Worm (Caenorhabditis elegans) whole organism, L1 larva: ENCODE measurements around the gene imph-1.
A peak's percentile ranks its signal among the peaks of the same experiment; 100 is the strongest.

ENCODE experiments used
- C04F5.9 ChIP-seq: sonication (generic microtip); optimal IDR thresholded peaks from 2 replicates; lab custom pipeline; 2016; ENCODE audit warnings: missing genetic modification characterization, missing compliant biosample characterization
- C34B4.2 ChIP-seq: sonication (generic microtip); optimal IDR thresholded peaks from 2 replicates; lab custom pipeline; 2017; ENCODE audit warnings: mild to moderate bottlenecking, missing genetic modification characterization, missing compliant biosample characterization
- F16B12.6 ChIP-seq: fragments of 150-350 bp; optimal IDR thresholded peaks from 2 replicates; lab custom pipeline; 2014; ENCODE audit warnings: missing biosample characterization, missing genetic modification characterization
- Y116A8C.19 ChIP-seq: sonication (generic microtip); optimal IDR thresholded peaks from 2 replicates; lab custom pipeline; 2016; ENCODE audit warnings: missing compliant biosample characterization, missing genetic modification characterization, borderline replicate concordance
- aha-1 ChIP-seq: fragments of 150-350 bp; optimal IDR thresholded peaks from 2 replicates; lab custom pipeline; 2014; ENCODE audit warnings: missing biosample characterization, missing genetic modification characterization
- aly-2 ChIP-seq: fragments of 150-350 bp; optimal IDR thresholded peaks from 2 replicates; lab custom pipeline; 2014; ENCODE audit warnings: missing biosample characterization, missing genetic modification characterization
- ceh-8 ChIP-seq: fragments of 200-800 bp; sonication (Bioruptor generic); optimal IDR thresholded peaks from 2 replicates; lab custom pipeline; 2018; ENCODE audit warnings: mild to moderate bottlenecking, missing genetic modification characterization, moderate library complexity, missing compliant biosample characterization
- ceh-82 ChIP-seq, 3 experiments: fragments of 150-350 bp in 1 of 3; sonication (generic microtip) in 2 of 3; optimal IDR thresholded peaks; 2 replicates each; lab custom pipeline; 2014 to 2017; ENCODE audit warnings: missing biosample characterization in 3 of 3, missing genetic modification characterization in 3 of 3
- ceh-88 ChIP-seq: fragments of 200-800 bp; sonication (Bioruptor generic); IDR thresholded peaks from 2 replicates; pipeline ENCODE4 v1.3.6; 2022; ENCODE audit warnings: missing genetic modification characterization, missing compliant biosample characterization
- ceh-90 ChIP-seq: sonication (generic microtip); optimal IDR thresholded peaks from 2 replicates; lab custom pipeline; 2016; ENCODE audit warnings: missing genetic modification characterization, missing compliant biosample characterization
- dpl-1 ChIP-seq, 3 experiments: fragments of 150-350 bp in 2 of 3; sonication (generic microtip) in 1 of 3; optimal IDR thresholded peaks; 2 replicates each; lab custom pipeline; 2014 to 2017; ENCODE audit warnings: missing biosample characterization in 3 of 3, missing genetic modification characterization in 3 of 3, missing genetic modification reagents in 3 of 3
- efl-3 ChIP-seq: fragments of 200-800 bp; sonication (Bioruptor generic); optimal IDR thresholded peaks from 2 replicates; lab custom pipeline; 2018; ENCODE audit warnings: mild to moderate bottlenecking, missing genetic modification characterization, missing compliant biosample characterization
- elt-2 ChIP-seq: sonication (generic microtip); optimal IDR thresholded peaks from 2 replicates; lab custom pipeline; 2016; ENCODE audit warnings: missing genetic modification characterization, mild to moderate bottlenecking, inconsistent platforms, missing compliant biosample characterization, missing genetic modification reagents
- elt-3 ChIP-seq, 6 experiments: fragments of 150-350 bp in 1 of 6; sonication (generic microtip); optimal IDR thresholded peaks; 2 replicates each; lab custom pipeline; 2017 to 2018; ENCODE audit warnings: missing biosample characterization in 6 of 6, missing genetic modification characterization in 6 of 6, inconsistent platforms in 1 of 6
- fkh-4 ChIP-seq: sonication (generic microtip); optimal IDR thresholded peaks from 2 replicates; lab custom pipeline; 2016; ENCODE audit warnings: missing compliant biosample characterization, missing genetic modification characterization, borderline replicate concordance
- hlh-17 ChIP-seq: fragments of 200-800 bp; sonication (Bioruptor generic); optimal IDR thresholded peaks from 2 replicates; lab custom pipeline; 2018; ENCODE audit warnings: missing genetic modification characterization, mild to moderate bottlenecking, missing compliant biosample characterization, moderate library complexity, borderline replicate concordance
- hlh-4 ChIP-seq: sonication (generic microtip); optimal IDR thresholded peaks from 2 replicates; lab custom pipeline; 2016; ENCODE audit warnings: mild to moderate bottlenecking, missing genetic modification characterization, missing compliant biosample characterization
- hpl-2 ChIP-seq: fragments of 150-350 bp; optimal IDR thresholded peaks from 2 replicates; lab custom pipeline; 2014; ENCODE audit warnings: missing biosample characterization, missing genetic modification reagents, missing genetic modification characterization
- irx-1 ChIP-seq: sonication (generic microtip); optimal IDR thresholded peaks from 2 replicates; lab custom pipeline; 2016; ENCODE audit warnings: missing genetic modification characterization, missing compliant biosample characterization
- isw-1 ChIP-seq: fragments of 200-800 bp; sonication (Bioruptor generic); IDR thresholded peaks from 2 replicates; pipeline ENCODE4 v1.3.6; 2022; ENCODE audit warnings: missing genetic modification characterization, missing compliant biosample characterization
- lin-13 ChIP-seq: fragments of 150-350 bp; optimal IDR thresholded peaks from 2 replicates; lab custom pipeline; 2014; ENCODE audit warnings: missing biosample characterization, missing genetic modification reagents, missing genetic modification characterization
- lin-14 ChIP-seq: fragments of 200-800 bp; sonication (Bioruptor generic); optimal IDR thresholded peaks from 2 replicates; lab custom pipeline; 2018; ENCODE audit warnings: mild to moderate bottlenecking, missing genetic modification characterization, moderate library complexity, missing compliant biosample characterization
- lin-15B ChIP-seq: fragments of 150-350 bp; sonication (generic microtip); optimal IDR thresholded peaks from 3 replicates; lab custom pipeline; 2014; ENCODE audit warnings: missing biosample characterization, missing genetic modification characterization
- lin-39 ChIP-seq: fragments of 150-350 bp; optimal IDR thresholded peaks from 2 replicates; lab custom pipeline; 2014; ENCODE audit warnings: missing biosample characterization, missing genetic modification reagents, missing genetic modification characterization
- lsy-2 ChIP-seq, 2 experiments: fragments of 150-350 bp; optimal IDR thresholded peaks; 2 replicates each; lab custom pipeline; 2014; ENCODE audit warnings: missing biosample characterization in 2 of 2, missing genetic modification characterization in 2 of 2
- mab-9 ChIP-seq: fragments of 200-800 bp; sonication (Bioruptor generic); IDR thresholded peaks from 2 replicates; pipeline ENCODE4 v1.3.6; 2022; ENCODE audit warnings: missing genetic modification reagents, missing genetic modification characterization, missing compliant biosample characterization
- mdl-1 ChIP-seq, 2 experiments: fragments of 150-350 bp; optimal IDR thresholded peaks; 2 replicates each; lab custom pipeline; 2014 to 2017; ENCODE audit warnings: missing biosample characterization in 2 of 2, missing genetic modification characterization in 2 of 2, inconsistent platforms in 1 of 2
- mef-2 ChIP-seq: fragments of 150-350 bp; optimal IDR thresholded peaks from 2 replicates; lab custom pipeline; 2014; ENCODE audit warnings: missing biosample characterization, missing genetic modification characterization
- mep-1 ChIP-seq: fragments of 150-350 bp; optimal IDR thresholded peaks from 2 replicates; lab custom pipeline; 2014; ENCODE audit warnings: missing biosample characterization, missing genetic modification characterization
- nhr-11 ChIP-seq: fragments of 150-350 bp; optimal IDR thresholded peaks from 2 replicates; lab custom pipeline; 2014; ENCODE audit warnings: missing biosample characterization, missing genetic modification characterization
- nhr-12 ChIP-seq: sonication (generic microtip); optimal IDR thresholded peaks from 2 replicates; lab custom pipeline; 2017; ENCODE audit warnings: missing biosample characterization, missing genetic modification characterization
- nhr-20 ChIP-seq: sonication (generic microtip); optimal IDR thresholded peaks from 2 replicates; lab custom pipeline; 2016; ENCODE audit warnings: mild to moderate bottlenecking, missing genetic modification characterization, missing compliant biosample characterization
- nhr-237 ChIP-seq: fragments of 150-350 bp; optimal IDR thresholded peaks from 2 replicates; lab custom pipeline; 2014; ENCODE audit warnings: missing biosample characterization, missing genetic modification characterization
- nhr-28 ChIP-seq: fragments of 150-350 bp; optimal IDR thresholded peaks from 2 replicates; lab custom pipeline; 2014; ENCODE audit warnings: missing biosample characterization, missing genetic modification characterization
- nhr-47 ChIP-seq: sonication (generic microtip); optimal IDR thresholded peaks from 2 replicates; lab custom pipeline; 2016; ENCODE audit warnings: mild to moderate bottlenecking, missing genetic modification characterization, moderate library complexity, missing compliant biosample characterization
- nhr-77 ChIP-seq: fragments of 150-350 bp; optimal IDR thresholded peaks from 2 replicates; lab custom pipeline; 2014; ENCODE audit warnings: missing biosample characterization, missing genetic modification characterization
- nhr-85 ChIP-seq: sonication (generic microtip); peaks from one replicate; lab custom pipeline; 2016; ENCODE audit warnings: missing genetic modification characterization, inconsistent platforms, missing compliant biosample characterization
- nhr-90 ChIP-seq: sonication (generic microtip); optimal IDR thresholded peaks from 2 replicates; lab custom pipeline; 2016; ENCODE audit warnings: mild to moderate bottlenecking, missing genetic modification characterization, missing compliant biosample characterization; ENCODE audit not compliant: poor library complexity
- pag-3 ChIP-seq: sonication (generic microtip); optimal IDR thresholded peaks from 2 replicates; lab custom pipeline; 2017; ENCODE audit warnings: missing genetic modification characterization, mild to moderate bottlenecking, missing compliant biosample characterization, antibody characterized with exemption, borderline replicate concordance; ENCODE audit not compliant: insufficient read depth
- rnt-1 ChIP-seq: sonication (generic microtip); optimal IDR thresholded peaks from 2 replicates; lab custom pipeline; 2016; ENCODE audit warnings: mild to moderate bottlenecking, missing genetic modification characterization, moderate library complexity, missing compliant biosample characterization
- snu-23 ChIP-seq: sonication (generic microtip); optimal IDR thresholded peaks from 2 replicates; lab custom pipeline; 2016; ENCODE audit warnings: missing genetic modification characterization, missing compliant biosample characterization
- sup-37 ChIP-seq: fragments of 200-800 bp; sonication (Bioruptor generic); optimal IDR thresholded peaks from 2 replicates; lab custom pipeline; 2018; ENCODE audit warnings: mild to moderate bottlenecking, missing genetic modification characterization, missing compliant biosample characterization
- swsn-7 ChIP-seq: sonication (generic microtip); optimal IDR thresholded peaks from 2 replicates; lab custom pipeline; 2016; ENCODE audit warnings: missing genetic modification characterization, missing compliant biosample characterization
- unc-30 ChIP-seq: sonication (generic microtip); optimal IDR thresholded peaks from 2 replicates; lab custom pipeline; 2017; ENCODE audit warnings: missing biosample characterization, missing genetic modification characterization
- zag-1 ChIP-seq: fragments of 150-350 bp; optimal IDR thresholded peaks from 2 replicates; lab custom pipeline; 2014; ENCODE audit warnings: missing biosample characterization, missing genetic modification characterization
- ztf-4 ChIP-seq: fragments of 150-350 bp; optimal IDR thresholded peaks from 2 replicates; lab custom pipeline; 2014; ENCODE audit warnings: missing biosample characterization, missing genetic modification characterization

Gene imph-1

DNA sequence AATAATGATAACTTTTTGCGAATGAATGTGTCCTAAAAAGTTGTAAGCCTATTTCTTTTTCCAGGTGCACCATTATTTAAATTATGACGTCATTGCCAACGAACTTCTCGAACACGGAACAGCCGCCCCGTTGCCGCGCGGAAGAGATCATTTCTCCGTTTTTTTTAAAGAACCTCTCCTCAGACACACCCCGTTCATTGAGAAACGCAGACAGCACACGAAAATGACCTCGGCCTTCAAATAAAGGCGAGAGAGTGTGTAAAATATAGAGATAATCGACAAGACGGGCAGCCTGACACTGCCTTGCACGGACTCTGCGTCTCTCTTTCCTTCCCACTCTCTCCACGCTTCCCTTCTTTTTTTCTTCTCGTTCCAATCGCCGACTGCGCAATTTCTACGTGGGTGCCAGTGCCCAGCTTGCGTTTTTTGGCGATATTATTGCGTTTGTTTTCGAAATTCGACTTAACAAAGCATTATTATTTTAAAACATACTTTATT, 7.0 kb downstream of the imph-1 start (continued):
- TF ChIP-seq F16B12.6 (tag; lab: Kevin White, UChicago) (no peak), mep-1 (tag; lab: Kevin White, UChicago) (peak; percentile 81), hpl-2 (no peak), mab-9 (GFP tag; lab: Robert Waterston, UW) (no peak), efl-3 (GFP tag; lab: Kevin White, UChicago) (no peak), ceh-90 (no peak), isw-1 (GFP tag; lab: Robert Waterston, UW) (peak; percentile 43), snu-23 (GFP tag; lab: Kevin White, UChicago) (peak; percentile 77), C04F5.9 (tag; lab: Kevin White, UChicago) (no peak), lin-39 (no peak), irx-1 (tag; lab: Kevin White, UChicago) (peak; percentile 35), unc-30 (tag; lab: Kevin White, UChicago) (no peak), nhr-28 (tag; lab: Kevin White, UChicago) (no peak), ceh-82 (tag; optimal IDR thresholded peaks at IDR 0.05; lab: Kevin White, UChicago) (peak; percentile 52 to 75 (median 60)), ztf-4 (peak; percentile 75), nhr-20 (tag; lab: Kevin White, UChicago) (peak; percentile 69), lin-13 (GFP tag; lab: Kevin White, UChicago) (peak; percentile 45), zag-1 (tag; lab: Kevin White, UChicago) (no peak), sup-37 (no peak), lin-15B (tag; lab: Kevin White, UChicago) (no peak), lin-14 (GFP tag; lab: Kevin White, UChicago) (peak; percentile 98), nhr-237 (tag; lab: Kevin White, UChicago) (no peak), aha-1 (tag; lab: Kevin White, UChicago) (no peak), nhr-77 (tag; lab: Kevin White, UChicago) (peak; percentile 66), nhr-12 (tag; lab: Kevin White, UChicago) (no peak), nhr-90 (tag; lab: Kevin White, UChicago) (peak; percentile 71), mef-2 (tag; lab: Kevin White, UChicago) (no peak), ceh-8 (GFP tag; lab: Kevin White, UChicago) (no peak), hlh-17 (no peak), mdl-1 (tag; optimal IDR thresholded peaks at IDR 0.05; lab: Kevin White, UChicago) (peak in 1 of 2 experiments; percentile 55), elt-2 (tag; lab: Kevin White, UChicago) (no peak), nhr-11 (tag; lab: Kevin White, UChicago) (no peak), hlh-4 (tag; lab: Kevin White, UChicago) (no peak), swsn-7 (tag; lab: Kevin White, UChicago) (peak; percentile 77), lsy-2 (tag; optimal IDR thresholded peaks at IDR 0.05; lab: Kevin White, UChicago) (peak; percentile 61), rnt-1 (peak; percentile 67), fkh-4 (tag; lab: Kevin White, UChicago) (no peak), pag-3 (tag; lab: Kevin White, UChicago) (no peak), ceh-88 (GFP tag; lab: Robert Waterston, UW) (no peak), dpl-1 (GFP tag; optimal IDR thresholded peaks at IDR 0.05; lab: Kevin White, UChicago) (peak in 2 of 3 experiments; percentile 34 to 47), aly-2 (tag; lab: Kevin White, UChicago) (peak; percentile 22), C34B4.2 (tag; lab: Kevin White, UChicago) (no peak), nhr-85 (tag; lab: Kevin White, UChicago) (peak; percentile 84), Y116A8C.19 (tag; lab: Kevin White, UChicago) (no peak), nhr-47 (tag; lab: Kevin White, UChicago) (peak; percentile 76), elt-3 (tag; optimal IDR thresholded peaks at IDR 0.05; lab: Kevin White, UChicago) (peak in 3 of 6 experiments; percentile 11 to 74 (median 22))
